Fruit fly (Drosophila melanogaster) S2 (cell line): ENCODE data around the gene CG2691.

Experiments
- CG8478 ChIP-seq: fragments of >200 bp; optimal IDR thresholded peaks from 2 replicates; lab custom pipeline; 2018
- CTCF ChIP-seq, 2 experiments: fragments of >200 bp; optimal IDR thresholded peaks; 2 replicates each; lab custom pipeline; 2018

- TF ChIP-seq CTCF (optimal IDR thresholded peaks at IDR 0.05; lab: Kevin White, UChicago) (no peak), CG8478 (no peak)
Observed at dm6 chrX:13643961-13644360, 19.8 kb upstream of the CG2691 start.
